Fruit fly (Drosophila melanogaster) whole organism, embryonic: ENCODE results near the gene Cralbp.
A peak's percentile ranks its signal among the peaks of the same experiment; 100 is the strongest.

Experiments
- Atf6 ChIP-seq: fragments of 200-800 bp; sonication (Bioruptor generic); IDR thresholded peaks from 2 replicates; pipeline ENCODE4 v1.3.6; 2022; ENCODE audit warnings: missing biosample characterization, missing genetic modification characterization
- BtbVII ChIP-seq: fragments of 200-800 bp; sonication (Bioruptor generic); optimal IDR thresholded peaks from 3 replicates; lab custom pipeline; 2017; ENCODE audit warnings: missing biosample characterization, mild to moderate bottlenecking, missing genetic modification characterization
- CG10654 ChIP-seq: fragments of 200-800 bp; sonication (Bioruptor generic); optimal IDR thresholded peaks from 2 replicates; lab custom pipeline; 2016; ENCODE audit warnings: missing biosample characterization, missing genetic modification characterization
- CG11504 ChIP-seq: fragments of 200-800 bp; sonication (Bioruptor generic); optimal IDR thresholded peaks from 3 replicates; lab custom pipeline; 2019; ENCODE audit warnings: missing biosample characterization, mild to moderate bottlenecking, missing genetic modification characterization, moderate library complexity
- CG13287 ChIP-seq: fragments of 200-800 bp; sonication (Bioruptor generic); IDR thresholded peaks from 2 replicates; pipeline ENCODE4 v1.3.6; 2022; ENCODE audit warnings: missing biosample characterization, missing genetic modification characterization; ENCODE audit not compliant: partially characterized antibody
- CG14441 ChIP-seq: fragments of 200-800 bp; sonication (Bioruptor generic); IDR thresholded peaks from 2 replicates; pipeline ENCODE4 v1.3.6; 2022; ENCODE audit warnings: missing biosample characterization, missing genetic modification characterization
- CG14965 ChIP-seq: fragments of 200-800 bp; sonication (Bioruptor generic); optimal IDR thresholded peaks from 2 replicates; lab custom pipeline; 2016; ENCODE audit warnings: missing biosample characterization, missing genetic modification characterization, borderline replicate concordance
- CG16779 ChIP-seq: fragments of 200-800 bp; sonication (Bioruptor generic); IDR thresholded peaks from 2 replicates; pipeline ENCODE4 v1.3.6; 2022; ENCODE audit warnings: missing biosample characterization, missing genetic modification characterization
- CG16815 ChIP-seq: fragments of 200-800 bp; sonication (Bioruptor generic); optimal IDR thresholded peaks from 3 replicates; lab custom pipeline; 2017; ENCODE audit warnings: missing biosample characterization, mild to moderate bottlenecking, missing genetic modification characterization
- CG3407 ChIP-seq: fragments of 200-800 bp; sonication (Bioruptor generic); optimal IDR thresholded peaks from 2 replicates; lab custom pipeline; 2018; ENCODE audit warnings: missing biosample characterization, mild to moderate bottlenecking, missing genetic modification characterization
- CG3995 ChIP-seq: fragments of 200-800 bp; sonication (Bioruptor generic); optimal IDR thresholded peaks from 3 replicates; lab custom pipeline; 2016; ENCODE audit warnings: missing biosample characterization, missing genetic modification characterization
- CG6654 ChIP-seq: fragments of 200-800 bp; sonication (Bioruptor generic); optimal IDR thresholded peaks from 2 replicates; lab custom pipeline; 2017; ENCODE audit warnings: missing biosample characterization, mild to moderate bottlenecking, missing genetic modification characterization
- CG7963 ChIP-seq: fragments of 200-800 bp; sonication (Bioruptor generic); IDR thresholded peaks from 3 replicates; pipeline ENCODE4 v1.3.6; 2022; ENCODE audit warnings: missing biosample characterization, missing genetic modification characterization; ENCODE audit not compliant: partially characterized antibody
- CHES-1-like ChIP-seq: fragments of 200-800 bp; sonication (Bioruptor generic); optimal IDR thresholded peaks from 2 replicates; lab custom pipeline; 2016; ENCODE audit warnings: missing biosample characterization, missing genetic modification characterization
- D ChIP-seq, 2 experiments: fragments of 200-800 bp in 1 of 2; fragments of >200 bp in 1 of 2; sonication (Bioruptor generic) in 1 of 2; optimal IDR thresholded peaks; 2 replicates in 1 of 2; 3 replicates in 1 of 2; lab custom pipeline; 2017; ENCODE audit warnings: mild to moderate bottlenecking in 1 of 2, missing biosample characterization in 1 of 2, missing genetic modification characterization in 1 of 2, missing genetic modification reagents in 1 of 2
- Gsc ChIP-seq: fragments of 200-800 bp; sonication (Bioruptor generic); IDR thresholded peaks from 2 replicates; pipeline ENCODE4 v1.3.6; 2022; ENCODE audit warnings: missing biosample characterization, missing genetic modification characterization
- H15 ChIP-seq: fragments of 200-800 bp; sonication (Bioruptor generic); IDR thresholded peaks from 3 replicates; pipeline ENCODE4 v1.3.6; 2022; ENCODE audit warnings: missing biosample characterization, missing genetic modification characterization
- HmgZ ChIP-seq: fragments of 200-800 bp; sonication (Bioruptor generic); optimal IDR thresholded peaks from 2 replicates; lab custom pipeline; 2018; ENCODE audit warnings: missing biosample characterization, mild to moderate bottlenecking, missing genetic modification characterization
- Hr78 ChIP-seq, 2 experiments: fragments of 200-800 bp in 1 of 2; fragments of >200 bp in 1 of 2; sonication (Bioruptor generic) in 1 of 2; optimal IDR thresholded peaks; 2 replicates each; lab custom pipeline; 2017 to 2019; ENCODE audit warnings: missing biosample characterization in 2 of 2, missing genetic modification characterization in 2 of 2, mild to moderate bottlenecking in 1 of 2, moderate library complexity in 1 of 2
- Mad ChIP-seq: fragments of 200-800 bp; sonication (Bioruptor generic); optimal IDR thresholded peaks from 2 replicates; lab custom pipeline; 2016; ENCODE audit warnings: missing biosample characterization, missing genetic modification characterization
- Med ChIP-seq: fragments of 200-800 bp; sonication (Bioruptor generic); peaks from one replicate; lab custom pipeline; 2016; ENCODE audit warnings: missing biosample characterization, missing genetic modification characterization, mild to moderate bottlenecking, inconsistent platforms, moderate library complexity
- NK7.1 ChIP-seq: fragments of 200-800 bp; sonication (Bioruptor generic); optimal IDR thresholded peaks from 3 replicates; lab custom pipeline; 2016; ENCODE audit warnings: missing biosample characterization, missing genetic modification characterization
- Nf-YB ChIP-seq: fragments of 200-800 bp; sonication (Bioruptor generic); optimal IDR thresholded peaks from 3 replicates; lab custom pipeline; 2019; ENCODE audit warnings: missing biosample characterization, mild to moderate bottlenecking, missing genetic modification characterization, moderate library complexity
- Nf-YC ChIP-seq: fragments of 200-800 bp; optimal IDR thresholded peaks from 3 replicates; lab custom pipeline; 2019; ENCODE audit warnings: missing biosample characterization, mild to moderate bottlenecking, missing genetic modification characterization, moderate library complexity
- Oaz ChIP-seq: fragments of 200-800 bp; sonication (Bioruptor generic); IDR thresholded peaks from 2 replicates; pipeline ENCODE4 v1.3.6; 2022; ENCODE audit warnings: missing biosample characterization, missing genetic modification characterization
- Rfx ChIP-seq: fragments of 200-800 bp; sonication (Bioruptor generic); IDR thresholded peaks from 2 replicates; pipeline ENCODE4 v1.3.6; 2022; ENCODE audit warnings: missing biosample characterization, missing genetic modification characterization
- Stat92E ChIP-seq, 3 experiments: fragments of >200 bp in 2 of 3; fragments of 200-800 bp in 1 of 3; sonication (Bioruptor generic) in 1 of 3; optimal IDR thresholded peaks; 2 replicates each; lab custom pipeline; 2017 to 2019; ENCODE audit warnings: missing biosample characterization in 3 of 3, missing genetic modification characterization in 3 of 3, mild to moderate bottlenecking in 1 of 3, moderate library complexity in 1 of 3
- Vsx1 ChIP-seq: fragments of 200-800 bp; sonication (Bioruptor generic); optimal IDR thresholded peaks from 2 replicates; lab custom pipeline; 2017; ENCODE audit warnings: missing biosample characterization, mild to moderate bottlenecking, missing genetic modification characterization, missing genetic modification reagents
- Xrp1 ChIP-seq: fragments of 200-800 bp; sonication (Bioruptor generic); IDR thresholded peaks from 2 replicates; pipeline ENCODE4 v1.3.6; 2022; ENCODE audit warnings: missing biosample characterization, missing genetic modification characterization
- ac ChIP-seq: fragments of 200-800 bp; sonication (Bioruptor generic); optimal IDR thresholded peaks from 3 replicates; lab custom pipeline; 2017; ENCODE audit warnings: missing biosample characterization, mild to moderate bottlenecking, missing genetic modification characterization
- cas ChIP-seq: fragments of 200-800 bp; sonication (Bioruptor generic); IDR thresholded peaks from 2 replicates; pipeline ENCODE4 v1.3.6; 2022; ENCODE audit warnings: missing biosample characterization, missing genetic modification characterization
- chinmo ChIP-seq: fragments of 200-800 bp; sonication (Bioruptor generic); IDR thresholded peaks from 4 replicates; pipeline ENCODE4 v1.3.6; 2022; ENCODE audit warnings: missing biosample characterization, missing genetic modification characterization; ENCODE audit not compliant: partially characterized antibody
- dmrt11E ChIP-seq: fragments of 200-800 bp; sonication (Bioruptor generic); optimal IDR thresholded peaks from 3 replicates; lab custom pipeline; 2018; ENCODE audit warnings: missing biosample characterization, mild to moderate bottlenecking, missing genetic modification characterization, moderate library complexity
- exex ChIP-seq: fragments of 200-800 bp; sonication (Bioruptor generic); optimal IDR thresholded peaks from 4 replicates; lab custom pipeline; 2018; ENCODE audit warnings: missing biosample characterization, mild to moderate bottlenecking, missing genetic modification characterization, moderate library complexity
- ftz-f1 ChIP-seq: fragments of 200-800 bp; sonication (Bioruptor generic); optimal IDR thresholded peaks from 2 replicates; lab custom pipeline; 2016; ENCODE audit warnings: missing biosample characterization, missing genetic modification characterization
- inv ChIP-seq: fragments of 200-800 bp; sonication (Bioruptor generic); IDR thresholded peaks from 2 replicates; pipeline ENCODE4 v1.3.6; 2022; ENCODE audit warnings: missing biosample characterization, missing genetic modification characterization; ENCODE audit not compliant: partially characterized antibody
- jing ChIP-seq: fragments of 200-800 bp; sonication (Bioruptor generic); optimal IDR thresholded peaks from 2 replicates; lab custom pipeline; 2018; ENCODE audit warnings: missing biosample characterization, mild to moderate bottlenecking, missing genetic modification characterization
- nau ChIP-seq: fragments of 200-800 bp; sonication (Bioruptor generic); optimal IDR thresholded peaks from 3 replicates; lab custom pipeline; 2017; ENCODE audit warnings: missing biosample characterization, mild to moderate bottlenecking, missing genetic modification characterization, missing genetic modification reagents
- nerfin-2 ChIP-seq: fragments of 200-800 bp; sonication (Bioruptor generic); IDR thresholded peaks from 2 replicates; pipeline ENCODE4 v1.3.6; 2022; ENCODE audit warnings: missing biosample characterization, missing genetic modification characterization; ENCODE audit not compliant: partially characterized antibody
- pita ChIP-seq: fragments of 200-800 bp; sonication (Bioruptor generic); optimal IDR thresholded peaks from 2 replicates; lab custom pipeline; 2017; ENCODE audit warnings: missing biosample characterization, mild to moderate bottlenecking, missing genetic modification characterization
- psq ChIP-seq: fragments of 200-800 bp; sonication (Bioruptor generic); optimal IDR thresholded peaks from 2 replicates; lab custom pipeline; 2017; ENCODE audit warnings: missing biosample characterization, missing genetic modification characterization
- repo ChIP-seq: fragments of 200-800 bp; sonication (Bioruptor generic); optimal IDR thresholded peaks from 2 replicates; lab custom pipeline; 2016; ENCODE audit warnings: missing biosample characterization, missing genetic modification characterization
- sc ChIP-seq, 3 experiments: fragments of >200 bp in 2 of 3; fragments of 200-800 bp in 1 of 3; sonication (Bioruptor generic) in 1 of 3; optimal IDR thresholded peaks; 2 replicates in 2 of 3; 3 replicates in 1 of 3; lab custom pipeline; 2017; ENCODE audit warnings: mild to moderate bottlenecking in 1 of 3, missing biosample characterization in 1 of 3, missing genetic modification characterization in 1 of 3, missing genetic modification reagents in 1 of 3
- sim ChIP-seq: fragments of 200-800 bp; sonication (Bioruptor generic); IDR thresholded peaks from 2 replicates; pipeline ENCODE4 v1.3.6; 2022; ENCODE audit warnings: missing biosample characterization, missing genetic modification characterization
- tin ChIP-seq: fragments of 200-800 bp; sonication (Bioruptor generic); optimal IDR thresholded peaks from 3 replicates; lab custom pipeline; 2016; ENCODE audit warnings: missing biosample characterization, missing genetic modification characterization
- tio ChIP-seq: fragments of 200-800 bp; sonication (Bioruptor generic); optimal IDR thresholded peaks from 2 replicates; lab custom pipeline; 2017; ENCODE audit warnings: missing biosample characterization, missing genetic modification characterization, inconsistent platforms
- trem ChIP-seq: fragments of 200-800 bp; optimal IDR thresholded peaks from 3 replicates; lab custom pipeline; 2019; ENCODE audit warnings: missing biosample characterization, mild to moderate bottlenecking, missing genetic modification characterization, moderate library complexity
- tx ChIP-seq: fragments of 200-800 bp; sonication (Bioruptor generic); optimal IDR thresholded peaks from 2 replicates; lab custom pipeline; 2016; ENCODE audit warnings: missing biosample characterization, missing genetic modification characterization

Gene Cralbp

dm6 chr3L:5808540-5809200, 22.2 kb upstream of the Cralbp start (continued):
- TF ChIP-seq CG3407 (GFP tag; lab: Kevin White, UChicago): no peak
- TF ChIP-seq repo: no peak
- no peak for TF ChIP-seq tin (GFP tag; lab: Kevin White, UChicago)
- TF ChIP-seq CG10654 (GFP tag; lab: Kevin White, UChicago): no peak
- TF ChIP-seq inv (GFP tag; lab: Robert Waterston, UW): no peak
- TF ChIP-seq cas (GFP tag; lab: Robert Waterston, UW): no peak
- TF ChIP-seq D (optimal IDR thresholded peaks at IDR 0.05; lab: Kevin White, UChicago): no peak
- no peak for TF ChIP-seq D (GFP tag; optimal IDR thresholded peaks at IDR 0.05; lab: Kevin White, UChicago)
- TF ChIP-seq CG14441 (GFP tag; lab: Robert Waterston, UW): no peak
- TF ChIP-seq NK7.1 (GFP tag; lab: Kevin White, UChicago): no peak
- TF ChIP-seq CG16815 (GFP tag; lab: Kevin White, UChicago): no peak
- TF ChIP-seq HmgZ (tag; lab: Kevin White, UChicago): peak; percentile 4
- TF ChIP-seq dmrt11E: no peak
- TF ChIP-seq sim (GFP tag; lab: Robert Waterston, UW): no peak
- no peak for TF ChIP-seq Oaz (GFP tag; lab: Robert Waterston, UW)
- TF ChIP-seq BtbVII (GFP tag; lab: Kevin White, UChicago): no peak
- TF ChIP-seq H15 (GFP tag; lab: Robert Waterston, UW): no peak
- no peak for TF ChIP-seq sc (optimal IDR thresholded peaks at IDR 0.05; lab: Kevin White, UChicago)
- no peak for TF ChIP-seq sc (GFP tag; optimal IDR thresholded peaks at IDR 0.05; lab: Kevin White, UChicago)
- TF ChIP-seq CG11504 (tag; lab: Kevin White, UChicago): no peak
- TF ChIP-seq nerfin-2 (GFP tag; lab: Robert Waterston, UW): no peak
- TF ChIP-seq jing (GFP tag; lab: Kevin White, UChicago): no peak
- no peak for TF ChIP-seq CG14965
- TF ChIP-seq pita (GFP tag; lab: Kevin White, UChicago): no peak
- no peak for TF ChIP-seq tx (GFP tag; lab: Kevin White, UChicago)
- TF ChIP-seq Nf-YB (GFP tag; lab: Kevin White, UChicago): no peak
- no peak for TF ChIP-seq CG6654
- TF ChIP-seq ac (GFP tag; lab: Kevin White, UChicago): no peak
- no peak for TF ChIP-seq CG7963 (GFP tag; lab: Robert Waterston, UW)
- TF ChIP-seq Mad: no peak
- TF ChIP-seq CG16779 (GFP tag; lab: Robert Waterston, UW): no peak
- peak; percentile 31 for TF ChIP-seq Med (GFP tag; lab: Kevin White, UChicago)
- no peak; the same call in 1 of the 2 replicates for TF ChIP-seq CG13287 (GFP tag; lab: Robert Waterston, UW)
- TF ChIP-seq Hr78 (GFP tag; optimal IDR thresholded peaks at IDR 0.05; lab: Kevin White, UChicago): no peak
- peak; percentile 6 for TF ChIP-seq nau (GFP tag; lab: Kevin White, UChicago)
- no peak for TF ChIP-seq psq (GFP tag; lab: Kevin White, UChicago)
- TF ChIP-seq Rfx (GFP tag; lab: Robert Waterston, UW): no peak
- TF ChIP-seq chinmo (GFP tag; lab: Robert Waterston, UW): 0 out of 4 replicates have a peak, but pooled peaks have one; percentile 73
- TF ChIP-seq Xrp1 (GFP tag; lab: Robert Waterston, UW): no peak
- TF ChIP-seq Nf-YC: no peak
- TF ChIP-seq CHES-1-like (GFP tag; lab: Kevin White, UChicago): peak; percentile 6
- TF ChIP-seq Stat92E (GFP tag; optimal IDR thresholded peaks at IDR 0.05; lab: Kevin White, UChicago): no peak
- no peak for TF ChIP-seq Atf6
- TF ChIP-seq CG3995 (GFP tag; lab: Kevin White, UChicago): no peak
- TF ChIP-seq Vsx1 (GFP tag; lab: Kevin White, UChicago): no peak
- peak; percentile 88 for TF ChIP-seq ftz-f1
- TF ChIP-seq Gsc (GFP tag; lab: Robert Waterston, UW): no peak
- no peak for TF ChIP-seq tio (GFP tag; lab: Kevin White, UChicago)
- no peak for TF ChIP-seq trem
- TF ChIP-seq exex (tag; lab: Kevin White, UChicago): peak; percentile 62
